Worm (Caenorhabditis elegans) whole organism, mixed stage, embryonic: ENCODE results near the gene sre-47.
"Not testable (repeated sequence)": the region's sequence is repeated elsewhere in the genome, so short reads cannot be mapped to it uniquely, and the experiment has no call there.

Experiments
- elt-1 ChIP-seq: sonication (generic microtip); optimal IDR thresholded peaks from 2 replicates; lab custom pipeline; 2017; ENCODE audit warnings: missing genetic modification characterization, mild to moderate bottlenecking, missing compliant biosample characterization, antibody characterized with exemption, moderate library complexity, borderline replicate concordance; ENCODE audit not compliant: insufficient read depth
- hlh-1 ChIP-seq: fragments of 150-350 bp; optimal IDR thresholded peaks from 2 replicates; lab custom pipeline; 2014; ENCODE audit warnings: missing biosample characterization, missing genetic modification reagents, missing genetic modification characterization
- nhr-237 ChIP-seq: fragments of 150-350 bp; optimal IDR thresholded peaks from 2 replicates; lab custom pipeline; 2014; ENCODE audit warnings: missing biosample characterization, missing genetic modification characterization
- nhr-28 ChIP-seq: fragments of 150-350 bp; optimal IDR thresholded peaks from 2 replicates; lab custom pipeline; 2014; ENCODE audit warnings: missing biosample characterization, missing genetic modification characterization
- nhr-76 ChIP-seq: sonication (generic microtip); optimal IDR thresholded peaks from 2 replicates; lab custom pipeline; 2017; ENCODE audit warnings: missing biosample characterization, missing genetic modification characterization
- pha-4 ChIP-seq: fragments of 150-350 bp; optimal IDR thresholded peaks from 2 replicates; lab custom pipeline; 2018; ENCODE audit warnings: missing biosample characterization, missing genetic modification reagents, missing genetic modification characterization
- snpc-4 ChIP-seq: fragments of 150-350 bp; optimal IDR thresholded peaks from 2 replicates; lab custom pipeline; 2014; ENCODE audit warnings: missing biosample characterization, missing genetic modification characterization
- unc-120 ChIP-seq: sonication (generic microtip); optimal IDR thresholded peaks from 2 replicates; lab custom pipeline; 2017; ENCODE audit warnings: missing genetic modification characterization, missing compliant biosample characterization; ENCODE audit not compliant: poor library complexity, severe bottlenecking
- unc-62 ChIP-seq: fragments of 150-350 bp; optimal IDR thresholded peaks from 2 replicates; lab custom pipeline; 2014; ENCODE audit warnings: missing biosample characterization, missing genetic modification reagents, missing genetic modification characterization
- ztf-11 ChIP-seq: fragments of 150-350 bp; optimal IDR thresholded peaks from 2 replicates; lab custom pipeline; 2014; ENCODE audit warnings: missing biosample characterization, missing genetic modification characterization

- not testable (repeated sequence) for TF ChIP-seq pha-4 (tag; lab: Kevin White, UChicago); elt-1 (tag; lab: Kevin White, UChicago); nhr-237 (tag; lab: Kevin White, UChicago); ztf-11; nhr-76 (tag; lab: Kevin White, UChicago); unc-120 (tag; lab: Kevin White, UChicago); hlh-1; unc-62 (GFP tag; lab: Kevin White, UChicago); snpc-4; nhr-28 (tag; lab: Kevin White, UChicago)
Measured at ce11 chrII:14000044-14000443, 15.6 kb upstream of the sre-47 start, which contains the start of gene F01D5.3.
